Worm (Caenorhabditis elegans): Measurements from ENCODE around the gene R05H10.1.

ce11 chrII:14866156-14866555 lies 14.5 kb downstream of the R05H10.1 start:
- TF ChIP-seq snpc-4 (tag; optimal IDR thresholded peaks at IDR 0.05): no peak
- no peak for TF ChIP-seq sptf-1 (tag; optimal IDR thresholded peaks at IDR 0.05)
- no peak for TF ChIP-seq nhr-76 (tag; optimal IDR thresholded peaks at IDR 0.05)
- no peak for TF ChIP-seq elt-1 (tag; optimal IDR thresholded peaks at IDR 0.05; ENCODE audit: borderline replicate concordance, insufficient read depth)
